Fruit fly (Drosophila melanogaster) whole organism, embryonic: ENCODE results near the gene slow.

Source experiments
- Bteb2 ChIP-seq: fragments of 200-800 bp; sonication (Bioruptor generic); optimal IDR thresholded peaks from 2 replicates; lab custom pipeline; 2016; ENCODE audit warnings: missing biosample characterization, missing genetic modification characterization
- CG12236 ChIP-seq: fragments of 200-800 bp; sonication (Bioruptor generic); optimal IDR thresholded peaks from 2 replicates; lab custom pipeline; 2016; ENCODE audit warnings: missing biosample characterization, missing genetic modification characterization
- CG14050 ChIP-seq: fragments of 200-800 bp; sonication (Bioruptor generic); IDR thresholded peaks from 3 replicates; pipeline ENCODE4 v1.3.6; 2022; ENCODE audit warnings: missing biosample characterization, missing genetic modification characterization
- CG14965 ChIP-seq: fragments of 200-800 bp; sonication (Bioruptor generic); optimal IDR thresholded peaks from 2 replicates; lab custom pipeline; 2016; ENCODE audit warnings: missing biosample characterization, missing genetic modification characterization, borderline replicate concordance
- CG16813 ChIP-seq: fragments of 200-800 bp; sonication (Bioruptor generic); IDR thresholded peaks from 3 replicates; pipeline ENCODE4 v1.3.6; 2022; ENCODE audit warnings: missing biosample characterization, missing genetic modification characterization; ENCODE audit not compliant: partially characterized antibody
- CG17568 ChIP-seq: fragments of 200-800 bp; sonication (Bioruptor generic); optimal IDR thresholded peaks from 2 replicates; lab custom pipeline; 2018; ENCODE audit warnings: missing biosample characterization, mild to moderate bottlenecking, missing genetic modification characterization, moderate library complexity
- CG18764 ChIP-seq: fragments of 200-800 bp; sonication (Bioruptor generic); optimal IDR thresholded peaks from 3 replicates; lab custom pipeline; 2016; ENCODE audit warnings: missing biosample characterization, missing genetic modification characterization
- CG3281 ChIP-seq: fragments of 200-800 bp; sonication (Bioruptor generic); optimal IDR thresholded peaks from 3 replicates; lab custom pipeline; 2017; ENCODE audit warnings: missing biosample characterization, mild to moderate bottlenecking, missing genetic modification characterization
- CG33557 ChIP-seq: fragments of 200-800 bp; sonication (Bioruptor generic); optimal IDR thresholded peaks from 2 replicates; lab custom pipeline; 2019; ENCODE audit warnings: missing biosample characterization, mild to moderate bottlenecking, missing genetic modification characterization, moderate library complexity
- CG4854 ChIP-seq: fragments of 200-800 bp; sonication (Bioruptor generic); optimal IDR thresholded peaks from 2 replicates; lab custom pipeline; 2016; ENCODE audit warnings: missing biosample characterization, missing genetic modification characterization, inconsistent platforms
- CG6175 ChIP-seq: fragments of 200-800 bp; sonication (Bioruptor generic); IDR thresholded peaks from 3 replicates; pipeline ENCODE4 v1.3.6; 2022; ENCODE audit warnings: missing biosample characterization, missing genetic modification characterization
- CG7745 ChIP-seq: fragments of 200-800 bp; sonication (Bioruptor generic); optimal IDR thresholded peaks from 2 replicates; lab custom pipeline; 2018; ENCODE audit warnings: missing biosample characterization, mild to moderate bottlenecking, missing genetic modification characterization, moderate library complexity
- CG8089 ChIP-seq: fragments of 200-800 bp; sonication (Bioruptor generic); optimal IDR thresholded peaks from 3 replicates; lab custom pipeline; 2016; ENCODE audit warnings: missing biosample characterization, missing genetic modification characterization
- CG9215 ChIP-seq: fragments of 200-800 bp; sonication (Bioruptor generic); IDR thresholded peaks from 2 replicates; pipeline ENCODE4 v1.3.6; 2022; ENCODE audit warnings: missing biosample characterization, missing genetic modification characterization
- CG9797 ChIP-seq: fragments of 200-800 bp; sonication (Bioruptor generic); optimal IDR thresholded peaks from 3 replicates; lab custom pipeline; 2018; ENCODE audit warnings: missing biosample characterization, mild to moderate bottlenecking, missing genetic modification characterization
- CrebB ChIP-seq: fragments of 200-800 bp; sonication (Bioruptor generic); optimal IDR thresholded peaks from 3 replicates; lab custom pipeline; 2018; ENCODE audit warnings: missing biosample characterization, mild to moderate bottlenecking, missing genetic modification characterization
- Dbx ChIP-seq: fragments of 200-800 bp; sonication (Bioruptor generic); IDR thresholded peaks from 3 replicates; pipeline ENCODE4 v1.3.6; 2022; ENCODE audit warnings: missing biosample characterization, missing genetic modification characterization
- Dip3 ChIP-seq: fragments of 200-800 bp; sonication (Bioruptor generic); optimal IDR thresholded peaks from 3 replicates; lab custom pipeline; 2016; ENCODE audit warnings: missing biosample characterization, missing genetic modification characterization
- Doc3 ChIP-seq: fragments of 200-800 bp; sonication (Bioruptor generic); IDR thresholded peaks from 3 replicates; pipeline ENCODE4 v1.3.6; 2022; ENCODE audit warnings: missing biosample characterization, missing genetic modification characterization; ENCODE audit not compliant: partially characterized antibody
- Dref ChIP-seq: fragments of 200-800 bp; sonication (Bioruptor generic); IDR thresholded peaks from 2 replicates; pipeline ENCODE4 v1.3.6; 2022; ENCODE audit warnings: missing biosample characterization, missing genetic modification characterization
- H15 ChIP-seq: fragments of 200-800 bp; sonication (Bioruptor generic); IDR thresholded peaks from 3 replicates; pipeline ENCODE4 v1.3.6; 2022; ENCODE audit warnings: missing biosample characterization, missing genetic modification characterization
- HLH54F ChIP-seq: fragments of 200-800 bp; sonication (Bioruptor generic); optimal IDR thresholded peaks from 3 replicates; lab custom pipeline; 2016; ENCODE audit warnings: missing biosample characterization, missing genetic modification characterization
- HmgD ChIP-seq: fragments of 200-800 bp; sonication (Bioruptor generic); optimal IDR thresholded peaks from 3 replicates; lab custom pipeline; 2016; ENCODE audit warnings: missing biosample characterization, missing genetic modification characterization
- Hr3 ChIP-seq: fragments of 200-800 bp; sonication (Bioruptor generic); optimal IDR thresholded peaks from 3 replicates; lab custom pipeline; 2016; ENCODE audit warnings: missing biosample characterization, missing genetic modification characterization
- Lim3 ChIP-seq: fragments of 200-800 bp; sonication (Bioruptor generic); IDR thresholded peaks from 2 replicates; pipeline ENCODE4 v1.3.6; 2022; ENCODE audit warnings: missing biosample characterization, missing genetic modification characterization
- Meics ChIP-seq: fragments of 200-800 bp; sonication (Bioruptor generic); optimal IDR thresholded peaks from 2 replicates; lab custom pipeline; 2017; ENCODE audit warnings: missing biosample characterization, mild to moderate bottlenecking, missing genetic modification characterization
- YL-1 ChIP-seq: fragments of 200-800 bp; sonication (Bioruptor generic); optimal IDR thresholded peaks from 3 replicates; lab custom pipeline; 2017; ENCODE audit warnings: missing biosample characterization, mild to moderate bottlenecking, missing genetic modification characterization
- ara ChIP-seq: fragments of 200-800 bp; sonication (Bioruptor generic); IDR thresholded peaks from 2 replicates; pipeline ENCODE4 v1.3.6; 2022; ENCODE audit warnings: missing biosample characterization, missing genetic modification characterization
- ash1 ChIP-seq: fragments of 200-800 bp; sonication (Bioruptor generic); optimal IDR thresholded peaks from 2 replicates; lab custom pipeline; 2018; ENCODE audit warnings: missing biosample characterization, mild to moderate bottlenecking, missing genetic modification characterization
- chinmo ChIP-seq: fragments of 200-800 bp; sonication (Bioruptor generic); IDR thresholded peaks from 4 replicates; pipeline ENCODE4 v1.3.6; 2022; ENCODE audit warnings: missing biosample characterization, missing genetic modification characterization; ENCODE audit not compliant: partially characterized antibody
- chm ChIP-seq: fragments of 200-800 bp; sonication (Bioruptor generic); IDR thresholded peaks from 2 replicates; pipeline ENCODE4 v1.3.6; 2022; ENCODE audit warnings: missing biosample characterization, missing genetic modification characterization
- crc ChIP-seq: fragments of 200-800 bp; sonication (Bioruptor generic); optimal IDR thresholded peaks from 2 replicates; lab custom pipeline; 2016; ENCODE audit warnings: missing biosample characterization, missing genetic modification characterization
- crp ChIP-seq, 2 experiments: fragments of 200-800 bp; sonication (Bioruptor generic); optimal IDR thresholded peaks; 2 replicates in 1 of 2; 3 replicates in 1 of 2; lab custom pipeline; 2017; ENCODE audit warnings: missing biosample characterization in 2 of 2, missing genetic modification characterization in 2 of 2, mild to moderate bottlenecking in 1 of 2, moderate library complexity in 1 of 2
- dm ChIP-seq: fragments of 200-800 bp; sonication (Bioruptor generic); optimal IDR thresholded peaks from 3 replicates; lab custom pipeline; 2016; ENCODE audit warnings: missing biosample characterization, missing genetic modification characterization
- eyg ChIP-seq: fragments of 200-800 bp; sonication (Bioruptor generic); optimal IDR thresholded peaks from 3 replicates; lab custom pipeline; 2016; ENCODE audit warnings: missing biosample characterization, missing genetic modification characterization
- gce ChIP-seq: fragments of 200-800 bp; sonication (Bioruptor generic); IDR thresholded peaks from 3 replicates; pipeline ENCODE4 v1.3.6; 2022; ENCODE audit warnings: missing biosample characterization, missing genetic modification characterization
- lab ChIP-seq: fragments of 200-800 bp; sonication (Bioruptor generic); optimal IDR thresholded peaks from 3 replicates; lab custom pipeline; 2017; ENCODE audit warnings: missing biosample characterization, missing genetic modification characterization, mild to moderate bottlenecking, moderate library complexity, missing genetic modification reagents
- lbe ChIP-seq: fragments of 200-800 bp; sonication (Bioruptor generic); optimal IDR thresholded peaks from 2 replicates; lab custom pipeline; 2016; ENCODE audit warnings: missing biosample characterization, mild to moderate bottlenecking, missing genetic modification characterization
- lov ChIP-seq, 2 experiments: fragments of 200-800 bp in 1 of 2; fragments of >200 bp in 1 of 2; sonication (Bioruptor generic) in 1 of 2; IDR thresholded peaks in 1 of 2; optimal IDR thresholded peaks in 1 of 2; 2 replicates in 1 of 2; 3 replicates in 1 of 2; pipeline versions ENCODE4 v1.3.6 to Lab custom; 2017 to 2022; ENCODE audit warnings: missing biosample characterization in 1 of 2, missing genetic modification characterization in 1 of 2
- maf-S ChIP-seq: fragments of 200-800 bp; sonication (Bioruptor generic); optimal IDR thresholded peaks from 2 replicates; lab custom pipeline; 2016; ENCODE audit warnings: missing biosample characterization, missing genetic modification characterization
- pan ChIP-seq, 4 experiments: fragments of >200 bp in 3 of 4; fragments of 200-800 bp in 1 of 4; sonication (Bioruptor generic) in 1 of 4; optimal IDR thresholded peaks in 3 of 4; IDR thresholded peaks in 1 of 4; 2 replicates each; pipeline versions ENCODE4 v1.3.6 to Lab custom; 2017 to 2022; ENCODE audit warnings: missing biosample characterization in 2 of 4, missing genetic modification characterization in 2 of 4, mixed read lengths in 1 of 4
- sd ChIP-seq: fragments of 200-800 bp; sonication (Bioruptor generic); optimal IDR thresholded peaks from 3 replicates; lab custom pipeline; 2018; ENCODE audit warnings: missing biosample characterization, mild to moderate bottlenecking, missing genetic modification characterization, moderate library complexity
- sens ChIP-seq: fragments of 200-800 bp; sonication (Bioruptor generic); peaks from one replicate; lab custom pipeline; 2016; ENCODE audit warnings: missing biosample characterization, missing genetic modification characterization
- trh ChIP-seq: fragments of 200-800 bp; sonication (Bioruptor generic); optimal IDR thresholded peaks from 2 replicates; lab custom pipeline; 2016; ENCODE audit warnings: missing biosample characterization, missing genetic modification characterization
- ttk ChIP-seq: fragments of 200-800 bp; sonication (Bioruptor generic); IDR thresholded peaks from 2 replicates; pipeline ENCODE4 v2.1.2; 2022; ENCODE audit warnings: missing biosample characterization, missing genetic modification characterization
- tup ChIP-seq: fragments of 200-800 bp; sonication (Bioruptor generic); optimal IDR thresholded peaks from 2 replicates; lab custom pipeline; 2016; ENCODE audit warnings: missing biosample characterization, mild to moderate bottlenecking, missing genetic modification characterization, moderate library complexity
- twi ChIP-seq: fragments of 200-800 bp; optimal IDR thresholded peaks from 2 replicates; lab custom pipeline; 2019; ENCODE audit warnings: missing biosample characterization, mild to moderate bottlenecking, missing genetic modification characterization, moderate library complexity
- usp ChIP-seq: fragments of >200 bp; optimal IDR thresholded peaks from 2 replicates; lab custom pipeline; 2017; ENCODE audit warnings: missing biosample characterization, missing genetic modification characterization
- vfl ChIP-seq: fragments of 200-800 bp; sonication (Bioruptor generic); optimal IDR thresholded peaks from 2 replicates; lab custom pipeline; 2016; ENCODE audit warnings: missing biosample characterization, missing genetic modification characterization
- zfh2 ChIP-seq: fragments of 200-800 bp; sonication (Bioruptor generic); optimal IDR thresholded peaks from 2 replicates; lab custom pipeline; 2016; ENCODE audit warnings: missing biosample characterization, missing genetic modification characterization

Gene slow

dm6 chr3L:4375675-4376366, 8.4 kb upstream of the slow start (continued):
- no peak for TF ChIP-seq Dref (GFP tag; lab: Robert Waterston, UW)
- TF ChIP-seq crp (GFP tag; optimal IDR thresholded peaks at IDR 0.05; lab: Kevin White, UChicago) = no peak
- no peak for TF ChIP-seq dm (GFP tag; lab: Kevin White, UChicago)
- TF ChIP-seq usp (GFP tag; lab: Kevin White, UChicago) = no peak
- no peak for TF ChIP-seq ara
- TF ChIP-seq HLH54F = no peak
- no peak for TF ChIP-seq pan (optimal IDR thresholded peaks at IDR 0.05; lab: Kevin White, UChicago)
- TF ChIP-seq pan (GFP tag; optimal IDR thresholded peaks at IDR 0.05 in 1 of 2, IDR thresholded peaks at IDR 0.05 in 1 of 2) = peak in 1 of 2 experiments; percentile 49
- TF ChIP-seq sd (tag; lab: Kevin White, UChicago) = no peak
- no peak for TF ChIP-seq CG12236 (GFP tag; lab: Kevin White, UChicago)
- no peak for TF ChIP-seq YL-1
- TF ChIP-seq ash1 (GFP tag; lab: Kevin White, UChicago) = no peak
- TF ChIP-seq CG8089 = no peak
- TF ChIP-seq Lim3 = no peak
- no peak for TF ChIP-seq CG16813 (GFP tag; lab: Robert Waterston, UW)
- no peak for TF ChIP-seq CG7745 (tag; lab: Kevin White, UChicago)
- no peak for TF ChIP-seq vfl (GFP tag; lab: Kevin White, UChicago)
- TF ChIP-seq crc (GFP tag; lab: Kevin White, UChicago) = no peak
- no peak for TF ChIP-seq CG4854
- no peak for TF ChIP-seq CG9215 (GFP tag; lab: Robert Waterston, UW)
- no peak for TF ChIP-seq CG33557 (GFP tag; lab: Kevin White, UChicago)
- no peak for TF ChIP-seq gce (GFP tag; lab: Robert Waterston, UW)
- no peak for TF ChIP-seq CG14965 (GFP tag; lab: Kevin White, UChicago)
- peak; percentile 20 for TF ChIP-seq Meics (GFP tag; lab: Kevin White, UChicago)
- no peak for TF ChIP-seq CG17568
- TF ChIP-seq HmgD (GFP tag; lab: Kevin White, UChicago) = no peak
- TF ChIP-seq trh = no peak
- no peak for TF ChIP-seq Doc3
- peak; percentile 6 for TF ChIP-seq lab
- TF ChIP-seq Dbx = no peak
- no peak for TF ChIP-seq zfh2 (GFP tag; lab: Kevin White, UChicago)
- no peak for TF ChIP-seq eyg
- no peak for TF ChIP-seq CrebB (tag; lab: Kevin White, UChicago)
- TF ChIP-seq chinmo (GFP tag; lab: Robert Waterston, UW) = no peak
- TF ChIP-seq ttk (GFP tag; lab: Robert Waterston, UW) = peak; percentile 44
- TF ChIP-seq H15 (GFP tag; lab: Robert Waterston, UW) = no peak
- TF ChIP-seq CG14050 (GFP tag; lab: Robert Waterston, UW) = no peak
- no peak for TF ChIP-seq Dip3 (GFP tag; lab: Kevin White, UChicago)
- no peak for TF ChIP-seq CG9797 (GFP tag; lab: Kevin White, UChicago)
- peak; percentile 76 for TF ChIP-seq sens (GFP tag; lab: Kevin White, UChicago)
- TF ChIP-seq lbe (GFP tag; lab: Kevin White, UChicago) = no peak
- TF ChIP-seq tup (GFP tag; lab: Kevin White, UChicago) = no peak
- no peak for TF ChIP-seq chm (GFP tag; lab: Robert Waterston, UW)
- no peak for TF ChIP-seq twi (tag; lab: Kevin White, UChicago)
- TF ChIP-seq Hr3 (GFP tag; lab: Kevin White, UChicago) = peak; percentile 10
- TF ChIP-seq Bteb2 = no peak
- no peak for TF ChIP-seq CG18764
- no peak for TF ChIP-seq maf-S (GFP tag; lab: Kevin White, UChicago)
- TF ChIP-seq lov (optimal IDR thresholded peaks at IDR 0.05; lab: Kevin White, UChicago) = no peak
- TF ChIP-seq lov (GFP tag; IDR thresholded peaks at IDR 0.05; lab: Robert Waterston, UW) = no peak
- TF ChIP-seq CG6175 (GFP tag; lab: Robert Waterston, UW) = no peak
- peak; percentile 9 for TF ChIP-seq CG3281 (GFP tag; lab: Kevin White, UChicago)
